Fruit fly (Drosophila melanogaster): ENCODE measurements around the gene crq.
A peak's percentile ranks its signal among the peaks of the same experiment; 100 is the strongest.

DNA sequence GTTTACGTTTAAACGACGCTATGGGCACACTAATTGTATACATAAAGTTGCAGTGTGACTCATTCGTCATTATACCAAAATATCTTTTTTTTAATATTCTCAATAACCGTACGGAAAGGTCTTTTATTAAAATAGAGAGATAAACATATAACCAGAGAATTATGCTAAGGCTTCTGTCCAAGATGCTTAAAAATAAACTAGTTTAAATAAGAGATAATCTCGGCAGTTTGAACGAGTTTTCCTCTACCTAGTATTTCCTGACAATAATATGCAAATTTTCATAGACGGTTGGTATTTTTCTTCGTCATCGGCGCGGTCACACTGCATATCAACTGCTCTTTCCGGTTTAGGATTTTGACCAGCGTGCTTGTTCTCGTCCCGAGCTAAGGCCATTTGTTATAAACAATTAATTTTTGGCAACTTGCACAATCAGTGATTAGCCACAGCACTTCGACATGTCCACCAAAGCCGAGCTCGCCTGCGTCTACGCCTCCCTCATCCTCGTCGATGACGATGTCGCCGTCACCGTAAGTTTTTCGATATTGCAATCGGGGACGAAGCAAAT is 33.1 kb downstream of the crq start, which contains the start of the genes CG13690 and RpLP1:
- peak; percentile 87 for TF ChIP-seq bab1 (GFP tag; optimal IDR thresholded peaks at IDR 0.05)
- TF ChIP-seq tj (GFP tag; optimal IDR thresholded peaks at IDR 0.05), result peak; percentile 66
